Fruit fly (Drosophila melanogaster) whole organism, pupa: Measurements from ENCODE around the gene Rab3GAP1.

Source experiments
- CG8301 ChIP-seq: fragments of 200-800 bp; sonication (Bioruptor generic); optimal IDR thresholded peaks from 2 replicates; lab custom pipeline; 2018; ENCODE audit warnings: missing biosample characterization, mild to moderate bottlenecking, missing genetic modification characterization
- CG9948 ChIP-seq: fragments of 200-800 bp; sonication (Bioruptor generic); optimal IDR thresholded peaks from 2 replicates; lab custom pipeline; 2018; ENCODE audit warnings: missing biosample characterization, mild to moderate bottlenecking, missing genetic modification characterization, moderate library complexity
- rn ChIP-seq: fragments of 200-800 bp; sonication (Bioruptor generic); IDR thresholded peaks from 2 replicates; pipeline ENCODE4 v1.3.6; 2022; ENCODE audit warnings: missing biosample characterization, missing genetic modification characterization

DNA sequence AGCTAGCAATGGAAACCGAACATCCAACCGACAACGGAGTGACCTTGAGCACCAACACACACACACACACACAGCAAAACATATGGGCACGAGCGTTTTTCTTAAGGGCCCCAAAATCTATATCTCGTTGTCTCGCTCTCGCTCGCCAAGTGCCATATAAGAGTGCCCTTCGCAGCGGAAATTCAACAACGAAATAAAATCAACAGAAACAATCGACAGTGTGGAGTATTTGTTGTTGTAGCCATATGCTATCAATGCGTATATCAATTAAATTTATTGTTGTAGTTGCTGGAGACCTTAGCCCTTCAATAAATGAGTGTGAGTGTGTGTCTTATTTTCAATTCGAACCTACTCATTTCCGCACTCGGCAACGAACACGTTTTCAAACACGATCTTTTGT is 25.6 kb upstream of the Rab3GAP1 start:
- TF ChIP-seq rn (GFP tag; lab: Robert Waterston, UW) (no peak), CG8301 (tag; lab: Kevin White, UChicago) (no peak), CG9948 (no peak)
